Worm (Caenorhabditis elegans) whole organism, early embryonic: ENCODE measurements around the gene cdc-48.1.

Experiments used
- B0310.2 ChIP-seq: sonication (generic microtip); optimal IDR thresholded peaks from 2 replicates; lab custom pipeline; 2016; ENCODE audit warnings: mild to moderate bottlenecking, missing genetic modification characterization, missing compliant biosample characterization
- F13C5.2 ChIP-seq: sonication (generic microtip); optimal IDR thresholded peaks from 2 replicates; lab custom pipeline; 2017; ENCODE audit warnings: mild to moderate bottlenecking, missing genetic modification characterization, inconsistent platforms, missing compliant biosample characterization
- aly-1 ChIP-seq: sonication (generic microtip); optimal IDR thresholded peaks from 2 replicates; lab custom pipeline; 2016; ENCODE audit warnings: missing genetic modification characterization, missing compliant biosample characterization
- ama-1 ChIP-seq: fragments of 150-350 bp; optimal IDR thresholded peaks from 2 replicates; lab custom pipeline; 2014
- ceh-13 ChIP-seq: fragments of 200-800 bp; sonication (Bioruptor generic); optimal IDR thresholded peaks from 2 replicates; lab custom pipeline; 2018; ENCODE audit warnings: mild to moderate bottlenecking, missing genetic modification characterization, missing compliant biosample characterization
- ceh-36 ChIP-seq: sonication (generic microtip); optimal IDR thresholded peaks from 2 replicates; lab custom pipeline; 2016; ENCODE audit warnings: missing genetic modification characterization, inconsistent platforms, missing compliant biosample characterization
- ets-7 ChIP-seq: sonication (generic microtip); optimal IDR thresholded peaks from 2 replicates; lab custom pipeline; 2016; ENCODE audit warnings: missing genotype, missing genetic modification characterization, missing compliant biosample characterization
- flt-1 ChIP-seq: fragments of 200-800 bp; sonication (Bioruptor generic); IDR thresholded peaks from 2 replicates; pipeline ENCODE4 v1.3.6; 2022; ENCODE audit warnings: missing genetic modification characterization, missing compliant biosample characterization
- hmbx-1 ChIP-seq: sonication (generic microtip); optimal IDR thresholded peaks from 2 replicates; lab custom pipeline; 2016; ENCODE audit warnings: mild to moderate bottlenecking, missing genetic modification characterization, missing compliant biosample characterization
- hmg-4 ChIP-seq: fragments of 200-800 bp; sonication (Bioruptor generic); optimal IDR thresholded peaks from 2 replicates; lab custom pipeline; 2018; ENCODE audit warnings: mild to moderate bottlenecking, missing genetic modification characterization, missing compliant biosample characterization
- hnd-1 ChIP-seq: sonication (generic microtip); optimal IDR thresholded peaks from 2 replicates; lab custom pipeline; 2016; ENCODE audit warnings: missing genetic modification characterization, missing compliant biosample characterization
- pes-1 ChIP-seq: fragments of 200-800 bp; sonication (Bioruptor generic); IDR thresholded peaks from 2 replicates; pipeline ENCODE4 v1.3.6; 2022; ENCODE audit warnings: missing genetic modification reagents, missing genetic modification characterization, missing compliant biosample characterization
- scrt-1 ChIP-seq: fragments of 200-800 bp; sonication (Bioruptor generic); IDR thresholded peaks from 2 replicates; pipeline ENCODE4 v1.3.6; 2022; ENCODE audit warnings: missing genetic modification characterization, missing compliant biosample characterization
- sea-1 ChIP-seq: fragments of 200-800 bp; sonication (Bioruptor generic); conservative IDR thresholded peaks from 2 replicates; pipeline ENCODE4 v1.3.6; 2022; ENCODE audit warnings: missing genetic modification characterization, missing compliant biosample characterization
- tbx-11 ChIP-seq: fragments of 200-800 bp; sonication (Bioruptor generic); IDR thresholded peaks from 2 replicates; pipeline ENCODE4 v1.3.6; 2022; ENCODE audit warnings: missing genetic modification characterization, missing compliant biosample characterization
- tbx-37 ChIP-seq: fragments of 200-800 bp; sonication (Bioruptor generic); conservative IDR thresholded peaks from 2 replicates; pipeline ENCODE4 v1.3.6; 2022; ENCODE audit warnings: missing genetic modification reagents, missing genetic modification characterization, missing compliant biosample characterization
- tra-4 ChIP-seq: sonication (generic microtip); optimal IDR thresholded peaks from 2 replicates; lab custom pipeline; 2017; ENCODE audit warnings: missing genetic modification characterization, missing compliant biosample characterization

cdc-48.1 gene

DNA sequence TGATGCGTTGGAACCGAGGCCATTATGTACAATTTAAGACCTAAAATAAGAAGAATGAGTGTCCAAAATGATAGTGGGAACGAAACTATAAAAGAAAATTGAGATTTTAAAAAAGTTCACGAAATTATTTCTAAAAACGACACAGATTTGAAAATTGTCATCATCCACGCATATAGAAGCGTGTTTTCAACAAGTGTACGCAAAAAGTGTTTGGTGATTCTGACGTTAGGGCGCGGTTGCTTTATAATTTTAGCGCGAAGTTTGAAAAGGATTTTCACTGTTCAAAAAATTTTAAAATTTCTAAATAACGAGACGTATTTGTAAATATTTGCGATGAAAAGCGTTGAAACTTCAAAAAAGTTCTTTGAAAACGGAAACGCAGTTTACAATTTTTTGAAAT lies at the start of gene cdc-48.1:
cdc-48.1 (minus strand) TSS at position 40 of the 400 bp plus-strand sequence.
- TF ChIP-seq tra-4 (tag; lab: Kevin White, UChicago) (peak; percentile 60), ceh-36 (tag; lab: Kevin White, UChicago) (peak; percentile 54), sea-1 (peak; percentile 86), aly-1 (no peak), ceh-13 (peak; percentile 47), hmg-4 (GFP tag; lab: Kevin White, UChicago) (peak; percentile 65), ets-7 (tag; lab: Kevin White, UChicago) (peak; percentile 45), hnd-1 (tag; lab: Kevin White, UChicago) (peak; percentile 42), tbx-37 (peak; percentile 75), ama-1 (lab: Kevin White, UChicago) (no peak), F13C5.2 (peak; percentile 99), pes-1 (GFP tag; lab: Robert Waterston, UW) (peak; percentile 82), flt-1 (peak; percentile 81), B0310.2 (tag; lab: Kevin White, UChicago) (peak; percentile 74), hmbx-1 (tag; lab: Kevin White, UChicago) (peak; percentile 51), scrt-1 (peak; percentile 57; the same call in 1 of the 2 replicates), tbx-11 (peak; percentile 57; the same call in 1 of the 2 replicates)

DNA sequence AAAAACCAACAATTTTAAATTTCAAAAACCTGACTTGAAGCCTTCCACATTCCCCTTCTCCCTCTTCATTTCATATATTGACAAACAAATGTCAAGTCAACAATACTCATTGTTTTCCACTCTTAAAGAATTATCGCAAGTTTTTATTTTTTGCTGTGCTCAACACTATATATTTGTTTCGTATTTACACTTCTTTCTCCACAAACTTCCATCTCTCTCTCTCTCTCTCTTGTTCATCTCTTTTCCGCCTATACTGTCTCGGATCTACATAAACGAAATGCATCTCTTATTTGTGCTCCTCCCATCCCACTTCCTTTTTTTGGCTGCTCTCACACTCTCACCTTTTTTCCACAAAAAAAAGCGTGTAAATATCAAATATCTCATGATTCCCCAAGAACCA lies 49.5 kb upstream of the cdc-48.1 start, which contains the start of gene C14A4.12:
C14A4.12 (plus strand) TSS at position 301 of the 400 bp plus-strand sequence.
- no peak for TF ChIP-seq B0310.2 (tag; lab: Kevin White, UChicago)
- TF ChIP-seq hnd-1 (tag; lab: Kevin White, UChicago), result no peak
- no peak for TF ChIP-seq sea-1
- TF ChIP-seq F13C5.2, result no peak
- TF ChIP-seq hmg-4 (GFP tag; lab: Kevin White, UChicago), result no peak
- no peak for TF ChIP-seq scrt-1
- no peak for TF ChIP-seq tra-4 (tag; lab: Kevin White, UChicago)
- TF ChIP-seq ceh-13, result no peak
- no peak for TF ChIP-seq ama-1 (lab: Kevin White, UChicago)
- TF ChIP-seq tbx-37, result no peak
- TF ChIP-seq aly-1, result no peak
- no peak for TF ChIP-seq ceh-36 (tag; lab: Kevin White, UChicago)

DNA sequence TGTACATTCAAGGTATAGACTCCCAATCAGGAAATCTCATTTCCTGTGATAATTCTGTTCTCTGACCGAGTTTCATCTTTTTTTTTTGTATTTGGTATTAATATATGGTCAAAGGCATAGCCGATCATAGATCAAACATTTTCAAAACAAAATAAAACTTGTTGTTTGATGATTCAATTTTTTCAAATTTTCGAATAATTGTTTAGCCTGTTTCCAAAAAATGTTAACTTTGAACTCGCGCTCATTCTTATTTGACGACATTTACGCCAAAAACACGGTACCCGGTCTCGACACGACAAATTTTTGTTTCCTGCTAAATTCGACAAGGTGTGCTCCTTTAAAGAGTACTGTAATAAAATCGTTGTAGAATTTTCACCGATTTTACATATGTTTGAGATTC lies 45.6 kb upstream of the cdc-48.1 start:
- TF ChIP-seq hmg-4 (GFP tag; lab: Kevin White, UChicago), result no peak
- TF ChIP-seq pes-1 (GFP tag; lab: Robert Waterston, UW), result no peak
- no peak for TF ChIP-seq scrt-1
- TF ChIP-seq tbx-11, result no peak
- TF ChIP-seq hmbx-1 (tag; lab: Kevin White, UChicago), result no peak
- TF ChIP-seq aly-1, result no peak
- TF ChIP-seq F13C5.2, result no peak
- no peak for TF ChIP-seq ceh-36 (tag; lab: Kevin White, UChicago)
- no peak for TF ChIP-seq ets-7 (tag; lab: Kevin White, UChicago)
- TF ChIP-seq tra-4 (tag; lab: Kevin White, UChicago), result no peak
- TF ChIP-seq ceh-13, result no peak
- no peak for TF ChIP-seq ama-1 (lab: Kevin White, UChicago)
- TF ChIP-seq tbx-37, result no peak
- no peak for TF ChIP-seq hnd-1 (tag; lab: Kevin White, UChicago)
- no peak for TF ChIP-seq sea-1
- no peak for TF ChIP-seq B0310.2 (tag; lab: Kevin White, UChicago)

DNA sequence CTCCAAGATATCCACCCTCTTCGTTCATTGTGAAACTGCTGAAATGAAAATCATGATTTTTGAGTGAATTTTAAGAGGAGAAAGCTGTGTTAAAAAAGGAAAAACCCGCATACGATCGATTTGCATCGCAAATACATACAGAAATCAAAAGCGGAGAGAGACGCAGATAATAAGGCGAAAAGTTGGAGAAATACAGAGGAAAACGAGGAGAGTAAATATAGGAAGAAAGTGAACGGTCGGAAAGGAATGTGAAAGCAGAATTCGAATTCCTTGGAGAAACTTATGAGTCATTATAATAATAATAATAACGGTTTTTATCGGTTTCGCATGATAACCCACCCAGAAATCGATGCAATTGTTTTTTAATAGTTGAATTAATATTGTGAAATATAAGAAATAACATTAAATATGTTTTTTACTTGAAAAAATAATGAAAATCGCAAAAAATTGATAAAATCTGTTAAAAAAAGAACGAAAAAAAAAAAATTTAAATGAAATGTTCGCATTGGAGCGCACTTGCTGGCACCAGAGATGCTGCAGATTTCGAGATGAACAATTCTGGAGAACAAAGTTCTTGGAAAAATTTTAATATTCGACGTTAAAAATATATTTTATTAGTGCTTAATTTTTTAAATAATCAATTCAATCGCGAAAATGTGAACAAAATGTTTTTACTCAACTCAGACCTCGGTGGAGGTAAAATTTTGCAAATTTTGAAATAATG lies 44.2 kb upstream of the cdc-48.1 start, which contains the start of gene ccm-3:
ccm-3 (minus strand) TSS at position 38 of the 724 bp plus-strand sequence.
- TF ChIP-seq tbx-11 (no peak), hmbx-1 (tag; lab: Kevin White, UChicago) (no peak), pes-1 (GFP tag; lab: Robert Waterston, UW) (no peak), ets-7 (tag; lab: Kevin White, UChicago) (no peak), sea-1 (no peak), tbx-37 (no peak), F13C5.2 (no peak), aly-1 (no peak), ceh-36 (tag; lab: Kevin White, UChicago) (no peak), ama-1 (lab: Kevin White, UChicago) (no peak), ceh-13 (no peak), scrt-1 (no peak), hmg-4 (GFP tag; lab: Kevin White, UChicago) (no peak), tra-4 (tag; lab: Kevin White, UChicago) (no peak), hnd-1 (tag; lab: Kevin White, UChicago) (no peak), B0310.2 (tag; lab: Kevin White, UChicago) (no peak)

DNA sequence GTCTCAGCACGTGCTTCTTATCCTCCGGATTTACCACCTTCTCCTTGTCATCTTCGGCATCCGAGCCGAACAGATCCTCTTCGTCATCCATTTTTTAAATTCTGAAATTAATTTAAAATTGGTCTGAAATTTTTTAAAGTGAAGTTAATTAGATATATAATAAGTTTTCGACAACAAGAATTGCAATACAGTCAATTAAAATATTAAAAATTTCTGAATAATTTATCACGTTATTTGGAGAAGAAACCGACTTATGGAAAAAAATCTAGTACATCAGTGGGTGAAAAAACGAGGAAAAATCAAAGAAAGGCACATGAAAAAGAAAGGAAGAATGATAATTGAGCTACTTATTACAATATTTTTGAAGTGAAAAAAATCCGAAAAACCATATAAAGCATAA lies 42.3 kb upstream of the cdc-48.1 start, which contains the start of gene taf-13:
taf-13 (minus strand) TSS at position 101 of the 400 bp plus-strand sequence.
- TF ChIP-seq ceh-36 (tag; lab: Kevin White, UChicago) (no peak), tbx-37 (no peak), ceh-13 (no peak), tra-4 (tag; lab: Kevin White, UChicago) (no peak)

DNA sequence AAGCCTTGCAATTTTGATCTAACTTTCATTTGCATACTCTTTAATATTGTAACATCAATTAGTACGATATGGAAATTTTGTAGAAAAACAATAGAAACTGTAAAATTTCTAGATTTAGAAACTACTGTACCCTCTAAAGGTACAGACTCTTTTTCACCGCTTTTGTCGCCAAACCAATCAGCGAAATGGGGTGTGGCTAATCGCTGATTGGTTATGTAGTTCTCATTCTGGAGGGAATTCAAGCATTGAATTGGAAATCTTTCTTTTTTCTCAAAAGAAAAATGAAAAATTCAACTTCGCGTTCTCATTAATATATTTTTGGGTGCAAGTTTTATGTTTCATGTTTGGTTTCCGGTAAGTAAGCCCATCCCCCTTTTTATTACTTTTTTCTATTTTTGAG lies 40.4 kb upstream of the cdc-48.1 start:
- TF ChIP-seq tbx-37 (no peak), tra-4 (tag; lab: Kevin White, UChicago) (no peak), ceh-36 (tag; lab: Kevin White, UChicago) (no peak), B0310.2 (tag; lab: Kevin White, UChicago) (no peak)

DNA sequence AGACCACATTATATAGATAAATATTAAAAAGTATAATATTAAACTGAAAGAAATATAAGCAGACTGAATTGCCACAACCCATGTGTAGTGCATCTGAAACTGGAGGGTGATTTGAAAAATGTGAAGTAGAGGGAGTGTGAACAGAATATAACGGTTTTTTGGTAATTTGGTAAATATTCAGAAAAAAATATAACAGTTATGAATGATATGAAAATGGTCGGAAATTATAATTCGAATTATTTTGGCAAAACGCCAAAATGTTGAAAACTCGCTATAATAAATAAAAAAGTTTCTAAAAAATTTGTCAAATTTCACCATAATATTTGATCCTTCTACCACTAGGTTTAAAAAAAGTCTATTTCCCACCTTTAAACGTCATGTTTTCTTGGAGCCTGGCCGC lies 39.0 kb upstream of the cdc-48.1 start, which contains the start of gene srv-2:
srv-2 (minus strand) TSS at position 101 of the 400 bp plus-strand sequence.
- TF ChIP-seq aly-1 (no peak), ets-7 (tag; lab: Kevin White, UChicago) (no peak), pes-1 (GFP tag; lab: Robert Waterston, UW) (no peak)

DNA sequence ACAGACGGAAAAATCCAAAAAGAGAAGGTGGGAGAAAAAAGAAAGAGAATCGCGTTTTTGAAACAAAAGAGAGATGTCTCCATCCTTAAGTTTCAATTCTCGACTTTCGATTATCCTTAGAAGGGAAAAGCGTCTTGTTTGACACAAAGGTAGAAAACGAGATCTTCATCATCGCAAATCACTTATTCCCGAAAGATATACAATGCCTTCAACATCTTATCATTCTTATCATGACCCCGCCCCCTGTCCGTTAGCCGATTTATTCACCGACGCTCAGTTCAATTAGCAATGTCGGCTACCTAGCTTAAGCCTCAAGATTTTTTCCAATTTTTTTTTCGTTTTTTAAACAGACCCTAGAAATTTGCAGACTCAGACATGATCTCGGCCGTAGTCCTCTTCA lies 35.8 kb upstream of the cdc-48.1 start, which contains the start of gene C14A4.9:
C14A4.9 (plus strand) TSS at position 368 of the 400 bp plus-strand sequence.
- TF ChIP-seq ama-1 (lab: Kevin White, UChicago), result no peak
- TF ChIP-seq tbx-11, result no peak
- TF ChIP-seq sea-1, result no peak
- no peak for TF ChIP-seq F13C5.2
- TF ChIP-seq hmbx-1 (tag; lab: Kevin White, UChicago), result no peak
- no peak for TF ChIP-seq B0310.2 (tag; lab: Kevin White, UChicago)
- TF ChIP-seq aly-1, result no peak
- TF ChIP-seq tra-4 (tag; lab: Kevin White, UChicago), result no peak
- no peak for TF ChIP-seq hmg-4 (GFP tag; lab: Kevin White, UChicago)
- TF ChIP-seq ceh-36 (tag; lab: Kevin White, UChicago), result no peak
